Fruit fly (Drosophila melanogaster): Measurements from ENCODE around the gene CG11555.

- peak; percentile 94 for TF ChIP-seq CG14655 (GFP tag; optimal IDR thresholded peaks at IDR 0.05)
- TF ChIP-seq CG17806 (tag; optimal IDR thresholded peaks at IDR 0.05) = peak; percentile 89
- peak; percentile 82 for TF ChIP-seq CG34367 (tag; optimal IDR thresholded peaks at IDR 0.05)
- TF ChIP-seq CG12605 (GFP tag; IDR thresholded peaks at IDR 0.05) = peak; percentile 41; the same call in 1 of the 2 replicates
- peak; percentile 92 for TF ChIP-seq CG15710 (tag; optimal IDR thresholded peaks at IDR 0.05)
- peak; percentile 85 for TF ChIP-seq CG8301 (tag; optimal IDR thresholded peaks at IDR 0.05)
- peak; percentile 79 for TF ChIP-seq CG4496 (GFP tag; IDR thresholded peaks at IDR 0.05)
- TF ChIP-seq fd96Ca (GFP tag; IDR thresholded peaks at IDR 0.05) = peak; percentile 85
- peak; percentile 76 for TF ChIP-seq EcR (GFP tag; optimal IDR thresholded peaks at IDR 0.05)
- peak; percentile 87 for TF ChIP-seq D1 (tag; optimal IDR thresholded peaks at IDR 0.05)
- peak; percentile 93 for TF ChIP-seq Pif1A (GFP tag; optimal IDR thresholded peaks at IDR 0.05)
These were observed 48.8 kb upstream of the CG11555 start for dm6 chr2L:224599-225385.

Data from whole organism, pupa.